Fruit fly (Drosophila melanogaster): Measurements from ENCODE around the gene sofe.

Gene sofe

DNA sequence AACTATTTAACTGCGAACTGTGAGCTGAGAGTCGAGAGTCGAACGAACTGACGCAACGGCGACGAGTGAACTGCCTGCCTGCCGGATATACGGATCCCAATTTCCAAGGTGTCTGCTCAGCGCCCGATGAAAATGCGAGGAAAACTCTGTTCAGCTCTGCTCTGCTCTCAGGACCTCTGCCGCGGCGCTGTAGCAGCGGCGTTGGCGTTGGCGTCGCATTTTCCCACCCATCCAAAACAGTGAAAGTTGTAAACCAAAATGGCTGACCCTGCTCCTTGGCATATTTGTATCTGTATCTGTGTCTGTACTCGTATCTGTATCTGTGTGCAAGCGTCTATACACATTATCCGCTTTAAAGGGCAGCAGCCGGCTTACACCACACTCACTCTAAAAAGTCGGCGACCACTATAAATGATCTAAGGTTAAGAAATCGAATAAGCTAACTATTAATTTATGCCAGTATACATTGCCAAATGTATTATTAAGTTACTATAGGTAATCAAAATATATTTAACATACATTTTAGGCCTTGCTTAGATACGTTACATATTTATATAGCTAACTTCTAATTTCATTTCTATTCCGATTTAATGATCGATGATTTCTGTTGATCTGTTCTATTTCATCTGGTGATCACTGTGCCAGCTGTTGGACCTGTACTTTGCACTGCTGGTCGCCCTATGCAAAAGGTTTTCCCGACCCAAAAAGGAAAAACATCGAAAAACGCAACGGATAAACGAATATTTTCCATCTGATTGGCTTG is 34.4 kb downstream of the sofe start (continued):
- TF ChIP-seq hb (GFP tag; IDR thresholded peaks at IDR 0.05; ENCODE audit: partially characterized antibody): no peak
- no peak for TF ChIP-seq CG11696 (GFP tag; IDR thresholded peaks at IDR 0.05)
- peak; percentile 17 for TF ChIP-seq Bdp1 (GFP tag; optimal IDR thresholded peaks at IDR 0.05)
- TF ChIP-seq CG7556 (GFP tag; optimal IDR thresholded peaks at IDR 0.05): peak; percentile 89
- no peak for TF ChIP-seq chm (GFP tag; IDR thresholded peaks at IDR 0.05)
- no peak for TF ChIP-seq psq (GFP tag; optimal IDR thresholded peaks at IDR 0.05)
- TF ChIP-seq CG7271 (tag; optimal IDR thresholded peaks at IDR 0.05): no peak
- TF ChIP-seq CG31365 (tag; optimal IDR thresholded peaks at IDR 0.05): peak; percentile 14
- no peak for TF ChIP-seq pb (GFP tag; optimal IDR thresholded peaks at IDR 0.05)
- TF ChIP-seq CG17186 (GFP tag; optimal IDR thresholded peaks at IDR 0.05): peak; percentile 11
- TF ChIP-seq jumu (GFP tag; optimal IDR thresholded peaks at IDR 0.05): peak; percentile 32
- peak; percentile 51 for TF ChIP-seq MTF-1 (GFP tag; optimal IDR thresholded peaks at IDR 0.05; ENCODE audit: borderline replicate concordance)
- no peak for TF ChIP-seq CG13894 (tag; optimal IDR thresholded peaks at IDR 0.05)
- TF ChIP-seq pzg (GFP tag; optimal IDR thresholded peaks at IDR 0.05): no peak
- peak; percentile 77 for TF ChIP-seq dmrt99B (tag; optimal IDR thresholded peaks at IDR 0.05)
- no peak for TF ChIP-seq luna (GFP tag; optimal IDR thresholded peaks at IDR 0.05)
- no peak for TF ChIP-seq HLH4C (GFP tag; IDR thresholded peaks at IDR 0.05; ENCODE audit: partially characterized antibody)
- TF ChIP-seq CG8359 (GFP tag; optimal IDR thresholded peaks at IDR 0.05; ENCODE audit: borderline replicate concordance): peak; percentile 16
- peak; percentile 33 for TF ChIP-seq Vsx1 (GFP tag; optimal IDR thresholded peaks at IDR 0.05)
- TF ChIP-seq fd3F (GFP tag; optimal IDR thresholded peaks at IDR 0.05): peak; percentile 31
- TF ChIP-seq chinmo (GFP tag; IDR thresholded peaks at IDR 0.05; ENCODE audit: partially characterized antibody): no peak
- TF ChIP-seq Six4 (GFP tag; optimal IDR thresholded peaks at IDR 0.05): peak; percentile 24
- peak; percentile 24 for TF ChIP-seq CG6654 (GFP tag; optimal IDR thresholded peaks at IDR 0.05)
- peak in 1 of 2 experiments; percentile 40 for TF ChIP-seq dpn (GFP tag; optimal IDR thresholded peaks at IDR 0.05)
- 0 out of 2 replicates have a peak, but pooled peaks have one; percentile 15 for TF ChIP-seq esg (GFP tag; conservative IDR thresholded peaks at IDR 0.05)
- peak; percentile 72 for TF ChIP-seq CG17328 (GFP tag; IDR thresholded peaks at IDR 0.05)
- TF ChIP-seq Gug (GFP tag; IDR thresholded peaks at IDR 0.05): 0 out of 4 replicates have a peak, but pooled peaks have one; percentile 17
- TF ChIP-seq CG11504 (tag; optimal IDR thresholded peaks at IDR 0.05): peak; percentile 82
- TF ChIP-seq Dip3 (GFP tag; optimal IDR thresholded peaks at IDR 0.05): no peak
- peak; percentile 60 for TF ChIP-seq CG1529 (GFP tag; optimal IDR thresholded peaks at IDR 0.05)
- peak; percentile 2 for TF ChIP-seq CG3838 (GFP tag; optimal IDR thresholded peaks at IDR 0.05)
- no peak for TF ChIP-seq CG2889 (GFP tag; IDR thresholded peaks at IDR 0.05)
- TF ChIP-seq Mad (GFP tag; optimal IDR thresholded peaks at IDR 0.05): peak; percentile 35
- no peak for TF ChIP-seq BEAF-32 (GFP tag; optimal IDR thresholded peaks at IDR 0.05)
- peak; percentile 76 for TF ChIP-seq row (GFP tag; IDR thresholded peaks at IDR 0.05)
- peak; percentile 96 for TF ChIP-seq grau (tag; optimal IDR thresholded peaks at IDR 0.05)
- no peak for TF ChIP-seq tll (GFP tag; optimal IDR thresholded peaks at IDR 0.05)
- TF ChIP-seq CG14965 (GFP tag; optimal IDR thresholded peaks at IDR 0.05; ENCODE audit: borderline replicate concordance): no peak
- TF ChIP-seq sna (GFP tag; IDR thresholded peaks at IDR 0.05; ENCODE audit: partially characterized antibody): no peak
- TF ChIP-seq NC2β (GFP tag; optimal IDR thresholded peaks at IDR 0.05): peak; percentile 27
- peak; percentile 87 for TF ChIP-seq CoRest (tag; optimal IDR thresholded peaks at IDR 0.05)
- TF ChIP-seq amos (GFP tag; IDR thresholded peaks at IDR 0.05; ENCODE audit: partially characterized antibody): no peak
- peak; percentile 56 for TF ChIP-seq CG30403 (GFP tag; optimal IDR thresholded peaks at IDR 0.05)
- peak; percentile 29; the same call in 1 of the 2 replicates for TF ChIP-seq Nf-YA (GFP tag; IDR thresholded peaks at IDR 0.05)
- TF ChIP-seq Atf3 (GFP tag; optimal IDR thresholded peaks at IDR 0.05): peak; percentile 28
- TF ChIP-seq HLHmδ (GFP tag; optimal IDR thresholded peaks at IDR 0.05): no peak
- TF ChIP-seq C15 (GFP tag; IDR thresholded peaks at IDR 0.05): no peak
- peak; percentile 57 for TF ChIP-seq ATbp (GFP tag; optimal IDR thresholded peaks at IDR 0.05)
